Worm (Caenorhabditis elegans) whole organism, L3 larva: ENCODE data around the gene rab-37.

ENCODE experiments used
- ama-1 ChIP-seq: fragments of 150-350 bp; optimal IDR thresholded peaks from 2 replicates; lab custom pipeline; 2018
- elt-1 ChIP-seq: fragments of 150-350 bp; optimal IDR thresholded peaks from 2 replicates; lab custom pipeline; 2014; ENCODE audit warnings: missing biosample characterization, missing genetic modification characterization
- elt-2 ChIP-seq: sonication (generic microtip); optimal IDR thresholded peaks from 2 replicates; lab custom pipeline; 2016; ENCODE audit warnings: missing genetic modification reagents, mild to moderate bottlenecking, missing genetic modification characterization, missing compliant biosample characterization
- jun-1 ChIP-seq: fragments of 150-350 bp; optimal IDR thresholded peaks from 2 replicates; lab custom pipeline; 2014; ENCODE audit warnings: missing biosample characterization, missing genetic modification reagents, missing genetic modification characterization
- lin-15B ChIP-seq: fragments of 150-350 bp; optimal IDR thresholded peaks from 2 replicates; lab custom pipeline; 2014; ENCODE audit warnings: missing biosample characterization, missing genetic modification characterization
- nhr-11 ChIP-seq: fragments of 150-350 bp; optimal IDR thresholded peaks from 2 replicates; lab custom pipeline; 2014; ENCODE audit warnings: missing biosample characterization, missing genetic modification characterization
- nhr-12 ChIP-seq: fragments of 150-350 bp; optimal IDR thresholded peaks from 2 replicates; lab custom pipeline; 2014; ENCODE audit warnings: missing biosample characterization, missing genetic modification characterization
- sea-2 ChIP-seq: fragments of 150-350 bp; sonication (generic microtip); optimal IDR thresholded peaks from 4 replicates; lab custom pipeline; 2014; ENCODE audit warnings: missing biosample characterization, missing genetic modification reagents, missing genetic modification characterization
- skn-1 ChIP-seq: fragments of 150-350 bp; optimal IDR thresholded peaks from 2 replicates; lab custom pipeline; 2014; ENCODE audit warnings: missing biosample characterization, missing genetic modification characterization
- tbx-2 ChIP-seq: sonication (generic microtip); optimal IDR thresholded peaks from 2 replicates; lab custom pipeline; 2016; ENCODE audit warnings: mild to moderate bottlenecking, missing genetic modification characterization, missing compliant biosample characterization

- TF ChIP-seq nhr-11 (no peak), nhr-12 (tag; lab: Kevin White, UChicago) (no peak), jun-1 (tag; lab: Kevin White, UChicago) (no peak), elt-2 (tag; lab: Kevin White, UChicago) (no peak), lin-15B (tag; lab: Kevin White, UChicago) (no peak), ama-1 (lab: Kevin White, UChicago) (no peak), sea-2 (GFP tag; lab: Kevin White, UChicago) (no peak), skn-1 (no peak), tbx-2 (no peak), elt-1 (tag; lab: Kevin White, UChicago) (no peak)
Measured at ce11 chrX:4279294-4279782, 43.7 kb upstream of the rab-37 start, which contains the start of the genes twk-28 and ets-9.
